Worm (Caenorhabditis elegans): ENCODE data around the gene K07F5.16.

K07F5.16 gene

ce11 chrIV:9843760-9844159 is 20.2 kb upstream of the K07F5.16 start, which contains the start of gene nspd-2:
TSS of gene nspd-2 (plus strand) at chrIV:9844060.
- TF ChIP-seq elt-1 (tag; optimal IDR thresholded peaks at IDR 0.05; ENCODE audit: borderline replicate concordance, insufficient read depth) (no peak), pha-4 (tag; optimal IDR thresholded peaks at IDR 0.05) (no peak), unc-62 (GFP tag; optimal IDR thresholded peaks at IDR 0.05) (no peak), ham-2 (GFP tag; optimal IDR thresholded peaks at IDR 0.05) (no peak), sem-2 (GFP tag; optimal IDR thresholded peaks at IDR 0.05) (no peak), mep-1 (tag; optimal IDR thresholded peaks at IDR 0.05) (no peak), ceh-39 (tag; optimal IDR thresholded peaks at IDR 0.05) (no peak), elt-3 (tag; optimal IDR thresholded peaks at IDR 0.05) (no peak), nhr-28 (tag; optimal IDR thresholded peaks at IDR 0.05) (no peak), unc-39 (tag; optimal IDR thresholded peaks at IDR 0.05) (no peak), tbx-8 (GFP tag; optimal IDR thresholded peaks at IDR 0.05) (no peak)

ce11 chrIV:9846574-9846973 is 17.3 kb upstream of the K07F5.16 start, which contains the start of gene K07F5.6:
TSS of gene K07F5.6 (minus strand) at chrIV:9846674.
- TF ChIP-seq zip-8 (tag; optimal IDR thresholded peaks at IDR 0.05) (no peak), ceh-39 (tag; optimal IDR thresholded peaks at IDR 0.05) (no peak), nhr-76 (tag; optimal IDR thresholded peaks at IDR 0.05) (no peak), ham-2 (GFP tag; optimal IDR thresholded peaks at IDR 0.05) (no peak), ceh-83 (GFP tag; optimal IDR thresholded peaks at IDR 0.05) (no peak), sem-2 (GFP tag; optimal IDR thresholded peaks at IDR 0.05) (no peak), drap-1 (GFP tag; optimal IDR thresholded peaks at IDR 0.05) (no peak), nhr-237 (tag; optimal IDR thresholded peaks at IDR 0.05) (no peak), blmp-1 (tag; optimal IDR thresholded peaks at IDR 0.05) (no peak), flh-1 (GFP tag; optimal IDR thresholded peaks at IDR 0.05) (no peak), lin-13 (tag; optimal IDR thresholded peaks at IDR 0.05) (no peak), ztf-11 (tag; optimal IDR thresholded peaks at IDR 0.05) (no peak), mab-5 (tag; optimal IDR thresholded peaks at IDR 0.05) (no peak), M03D4.4 (tag; optimal IDR thresholded peaks at IDR 0.05) (no peak), ceh-43 (GFP tag; optimal IDR thresholded peaks at IDR 0.05) (no peak)

ce11 chrIV:9848075-9848474 is 15.8 kb upstream of the K07F5.16 start, which contains the start of gene K07F5.7:
TSS of gene K07F5.7 (minus strand) at chrIV:9848175.
- TF ChIP-seq mep-1 (tag; optimal IDR thresholded peaks at IDR 0.05) (no peak), ztf-11 (tag; optimal IDR thresholded peaks at IDR 0.05) (no peak), cnd-1 (tag; optimal IDR thresholded peaks at IDR 0.05) (no peak), sptf-1 (tag; optimal IDR thresholded peaks at IDR 0.05) (no peak), ceh-83 (GFP tag; optimal IDR thresholded peaks at IDR 0.05) (no peak)

ce11 chrIV:9849624-9850023 is 14.3 kb upstream of the K07F5.16 start, which contains the start of gene K07F5.8:
TSS of gene K07F5.8 (minus strand) at chrIV:9849724.
- no peak for TF ChIP-seq lin-13 (tag; optimal IDR thresholded peaks at IDR 0.05)
- TF ChIP-seq flh-1 (GFP tag; optimal IDR thresholded peaks at IDR 0.05), result no peak
- TF ChIP-seq pha-4 (tag; optimal IDR thresholded peaks at IDR 0.05), result no peak
- TF ChIP-seq nhr-12 (tag; optimal IDR thresholded peaks at IDR 0.05), result no peak
- no peak for TF ChIP-seq unc-120 (tag; optimal IDR thresholded peaks at IDR 0.05; ENCODE audit: poor library complexity, severe bottlenecking)
- TF ChIP-seq hlh-1 (tag; optimal IDR thresholded peaks at IDR 0.05), result no peak
- TF ChIP-seq lin-32 (GFP tag; optimal IDR thresholded peaks at IDR 0.05), result no peak
- TF ChIP-seq elt-3 (tag; optimal IDR thresholded peaks at IDR 0.05), result no peak
- TF ChIP-seq bed-3 (GFP tag; optimal IDR thresholded peaks at IDR 0.05), result no peak
- TF ChIP-seq ces-1 (GFP tag; optimal IDR thresholded peaks at IDR 0.05), result no peak
- no peak for TF ChIP-seq sptf-1 (tag; optimal IDR thresholded peaks at IDR 0.05)
- no peak for TF ChIP-seq mls-2 (tag; optimal IDR thresholded peaks at IDR 0.05)
- no peak for TF ChIP-seq drap-1 (GFP tag; optimal IDR thresholded peaks at IDR 0.05)
- TF ChIP-seq zip-8 (tag; optimal IDR thresholded peaks at IDR 0.05), result no peak

ce11 chrIV:9850931-9851330 is 13.0 kb upstream of the K07F5.16 start, which contains the start of gene ssp-10:
TSS of gene ssp-10 (minus strand) at chrIV:9851031.
- no peak for TF ChIP-seq mep-1 (tag; optimal IDR thresholded peaks at IDR 0.05)
- no peak for TF ChIP-seq zip-8 (tag; optimal IDR thresholded peaks at IDR 0.05)
- TF ChIP-seq lin-13 (tag; optimal IDR thresholded peaks at IDR 0.05), result no peak
- TF ChIP-seq mls-2 (tag; optimal IDR thresholded peaks at IDR 0.05), result no peak
- no peak for TF ChIP-seq unc-39 (tag; optimal IDR thresholded peaks at IDR 0.05)
- TF ChIP-seq drap-1 (GFP tag; optimal IDR thresholded peaks at IDR 0.05), result no peak
- no peak for TF ChIP-seq flh-1 (GFP tag; optimal IDR thresholded peaks at IDR 0.05)
- no peak for TF ChIP-seq ceh-39 (tag; optimal IDR thresholded peaks at IDR 0.05)
- TF ChIP-seq elt-1 (tag; optimal IDR thresholded peaks at IDR 0.05; ENCODE audit: borderline replicate concordance, insufficient read depth), result no peak
- no peak for TF ChIP-seq hlh-1 (tag; optimal IDR thresholded peaks at IDR 0.05)
- TF ChIP-seq sem-2 (GFP tag; optimal IDR thresholded peaks at IDR 0.05), result no peak
- no peak for TF ChIP-seq nhr-12 (tag; optimal IDR thresholded peaks at IDR 0.05)
- TF ChIP-seq elt-3 (tag; optimal IDR thresholded peaks at IDR 0.05), result no peak
